Worm (Caenorhabditis elegans): Measurements from ENCODE around the gene wrt-2.

The wrt-2 gene

ce11 chrX:3067052-3067451, 27.1 kb downstream of the wrt-2 start:
- no peak for TF ChIP-seq unc-62 (GFP tag; optimal IDR thresholded peaks at IDR 0.05)

- TF ChIP-seq unc-62 (GFP tag; optimal IDR thresholded peaks at IDR 0.05) = no peak
Measured at ce11 chrX:3063274-3063673, 30.9 kb downstream of the wrt-2 start, which contains the start of gene ceh-30. Gene ceh-30 (plus strand): TSS chrX:3063574.

- TF ChIP-seq unc-62 (GFP tag; optimal IDR thresholded peaks at IDR 0.05) = no peak
Measured at ce11 chrX:3061698-3062097, 32.5 kb downstream of the wrt-2 start.

- no peak for TF ChIP-seq unc-62 (GFP tag; optimal IDR thresholded peaks at IDR 0.05)
Measured at ce11 chrX:3059299-3059698, 34.9 kb downstream of the wrt-2 start, which contains the start of gene rsef-1. Gene rsef-1 (minus strand): TSS chrX:3059399.

ce11 chrX:3057656-3058055, 36.5 kb downstream of the wrt-2 start:
- TF ChIP-seq unc-62 (GFP tag; optimal IDR thresholded peaks at IDR 0.05) = no peak

- TF ChIP-seq unc-62 (GFP tag; optimal IDR thresholded peaks at IDR 0.05) = no peak
Measured at ce11 chrX:3056098-3056497, 38.1 kb downstream of the wrt-2 start.

ce11 chrX:3054802-3055201, 39.3 kb downstream of the wrt-2 start, which contains the start of gene twk-26:
Gene twk-26 (minus strand): TSS chrX:3054824.
- TF ChIP-seq unc-62 (GFP tag; optimal IDR thresholded peaks at IDR 0.05) = no peak

- TF ChIP-seq unc-62 (GFP tag; optimal IDR thresholded peaks at IDR 0.05) = no peak
Measured at ce11 chrX:3054394-3054793, 39.8 kb downstream of the wrt-2 start.

- no peak for TF ChIP-seq unc-62 (GFP tag; optimal IDR thresholded peaks at IDR 0.05)
Measured at ce11 chrX:3051315-3051993, 42.7 kb downstream of the wrt-2 start.

ce11 chrX:3049233-3049632, 44.9 kb downstream of the wrt-2 start:
- no peak for TF ChIP-seq unc-62 (GFP tag; optimal IDR thresholded peaks at IDR 0.05)

ce11 chrX:3048696-3049095, 45.5 kb downstream of the wrt-2 start:
- no peak for TF ChIP-seq unc-62 (GFP tag; optimal IDR thresholded peaks at IDR 0.05)

- no peak for TF ChIP-seq unc-62 (GFP tag; optimal IDR thresholded peaks at IDR 0.05)
Measured at ce11 chrX:3047224-3047623, 46.9 kb downstream of the wrt-2 start.

- no peak for TF ChIP-seq unc-62 (GFP tag; optimal IDR thresholded peaks at IDR 0.05)
Measured at ce11 chrX:3045466-3045865, 48.7 kb downstream of the wrt-2 start, which contains the start of gene cnnm-3. Gene cnnm-3 (minus strand): TSS chrX:3045847.
